Worm (Caenorhabditis elegans) whole organism, L3 larva: Measurements from ENCODE around the gene F43B10.1.

Experiments used
- ZK546.5 ChIP-seq: sonication (generic microtip); optimal IDR thresholded peaks from 2 replicates; lab custom pipeline; 2017; ENCODE audit warnings: missing biosample characterization, missing genetic modification characterization
- ama-1 ChIP-seq: fragments of 150-350 bp; optimal IDR thresholded peaks from 2 replicates; lab custom pipeline; 2018
- ceh-16 ChIP-seq: sonication (generic microtip); optimal IDR thresholded peaks from 2 replicates; lab custom pipeline; 2017; ENCODE audit warnings: missing biosample characterization, missing genetic modification characterization
- ceh-28 ChIP-seq: fragments of 150-350 bp; optimal IDR thresholded peaks from 2 replicates; lab custom pipeline; 2014; ENCODE audit warnings: missing biosample characterization, missing genetic modification reagents, missing genetic modification characterization
- ceh-82 ChIP-seq: fragments of 150-350 bp; optimal IDR thresholded peaks from 2 replicates; lab custom pipeline; 2014; ENCODE audit warnings: missing biosample characterization, missing genetic modification characterization
- daf-12 ChIP-seq: fragments of 150-350 bp; optimal IDR thresholded peaks from 2 replicates; lab custom pipeline; 2014; ENCODE audit warnings: missing biosample characterization, missing genetic modification reagents, missing genetic modification characterization
- egl-5 ChIP-seq: fragments of 150-350 bp; optimal IDR thresholded peaks from 2 replicates; lab custom pipeline; 2017; ENCODE audit warnings: missing biosample characterization, missing genetic modification reagents, missing genetic modification characterization, inconsistent platforms
- elt-1 ChIP-seq: fragments of 150-350 bp; optimal IDR thresholded peaks from 2 replicates; lab custom pipeline; 2014; ENCODE audit warnings: missing biosample characterization, missing genetic modification characterization
- elt-2 ChIP-seq: sonication (generic microtip); optimal IDR thresholded peaks from 2 replicates; lab custom pipeline; 2016; ENCODE audit warnings: missing genetic modification reagents, mild to moderate bottlenecking, missing genetic modification characterization, missing compliant biosample characterization
- eor-1 ChIP-seq, 2 experiments: fragments of 150-350 bp; optimal IDR thresholded peaks; 2 replicates each; lab custom pipeline; 2014 to 2018; ENCODE audit warnings: missing biosample characterization in 2 of 2, missing genetic modification characterization in 2 of 2
- fkh-2 ChIP-seq: fragments of 150-350 bp; optimal IDR thresholded peaks from 2 replicates; lab custom pipeline; 2014; ENCODE audit warnings: missing biosample characterization, missing genetic modification reagents, missing genetic modification characterization
- fos-1 ChIP-seq: fragments of 150-350 bp; optimal IDR thresholded peaks from 2 replicates; lab custom pipeline; 2014; ENCODE audit warnings: missing biosample characterization, missing genetic modification characterization
- jun-1 ChIP-seq: fragments of 150-350 bp; optimal IDR thresholded peaks from 2 replicates; lab custom pipeline; 2014; ENCODE audit warnings: missing biosample characterization, missing genetic modification reagents, missing genetic modification characterization
- lin-15B ChIP-seq: fragments of 150-350 bp; optimal IDR thresholded peaks from 2 replicates; lab custom pipeline; 2014; ENCODE audit warnings: missing biosample characterization, missing genetic modification characterization
- lsy-12 ChIP-seq: sonication (generic microtip); optimal IDR thresholded peaks from 2 replicates; lab custom pipeline; 2016; ENCODE audit warnings: mild to moderate bottlenecking, missing genetic modification characterization, missing compliant biosample characterization
- mml-1 ChIP-seq: fragments of 150-350 bp; sonication (generic microtip); optimal IDR thresholded peaks from 3 replicates; lab custom pipeline; 2014; ENCODE audit warnings: missing biosample characterization, missing genetic modification characterization
- nfya-1 ChIP-seq: sonication (generic microtip); optimal IDR thresholded peaks from 2 replicates; lab custom pipeline; 2017; ENCODE audit warnings: missing genetic modification characterization, mild to moderate bottlenecking, missing compliant biosample characterization, antibody characterized with exemption, moderate library complexity; ENCODE audit not compliant: insufficient read depth
- nhr-11 ChIP-seq: fragments of 150-350 bp; optimal IDR thresholded peaks from 2 replicates; lab custom pipeline; 2014; ENCODE audit warnings: missing biosample characterization, missing genetic modification characterization
- nhr-12 ChIP-seq: fragments of 150-350 bp; optimal IDR thresholded peaks from 2 replicates; lab custom pipeline; 2014; ENCODE audit warnings: missing biosample characterization, missing genetic modification characterization
- nhr-23 ChIP-seq: fragments of 150-350 bp; optimal IDR thresholded peaks from 2 replicates; lab custom pipeline; 2014; ENCODE audit warnings: missing biosample characterization, missing genetic modification reagents, missing genetic modification characterization
- nhr-237 ChIP-seq: fragments of 150-350 bp; optimal IDR thresholded peaks from 2 replicates; lab custom pipeline; 2014; ENCODE audit warnings: missing biosample characterization, missing genetic modification characterization
- nhr-25 ChIP-seq: sonication (generic microtip); optimal IDR thresholded peaks from 2 replicates; lab custom pipeline; 2017; ENCODE audit warnings: missing biosample characterization, missing genetic modification characterization
- nhr-43 ChIP-seq: sonication (generic microtip); optimal IDR thresholded peaks from 2 replicates; lab custom pipeline; 2016; ENCODE audit warnings: mild to moderate bottlenecking, missing genetic modification characterization, missing compliant biosample characterization; ENCODE audit not compliant: poor library complexity, severe bottlenecking
- nhr-67 ChIP-seq: fragments of 150-350 bp; optimal IDR thresholded peaks from 2 replicates; lab custom pipeline; 2014; ENCODE audit warnings: missing biosample characterization, missing genetic modification characterization
- pqm-1 ChIP-seq: fragments of 150-350 bp; optimal IDR thresholded peaks from 2 replicates; lab custom pipeline; 2017; ENCODE audit warnings: missing biosample characterization, missing genetic modification characterization, inconsistent platforms
- sea-2 ChIP-seq: fragments of 150-350 bp; sonication (generic microtip); optimal IDR thresholded peaks from 4 replicates; lab custom pipeline; 2014; ENCODE audit warnings: missing biosample characterization, missing genetic modification reagents, missing genetic modification characterization
- tbx-2 ChIP-seq: sonication (generic microtip); optimal IDR thresholded peaks from 2 replicates; lab custom pipeline; 2016; ENCODE audit warnings: mild to moderate bottlenecking, missing genetic modification characterization, missing compliant biosample characterization
- unc-39 ChIP-seq: sonication (generic microtip); optimal IDR thresholded peaks from 4 replicates; lab custom pipeline; 2017; ENCODE audit warnings: missing biosample characterization, missing genetic modification characterization
- unc-62 ChIP-seq: fragments of 150-350 bp; sonication (generic microtip); optimal IDR thresholded peaks from 4 replicates; lab custom pipeline; 2014; ENCODE audit warnings: missing biosample characterization, missing genetic modification reagents, missing genetic modification characterization
- zag-1 ChIP-seq: fragments of 150-350 bp; optimal IDR thresholded peaks from 2 replicates; lab custom pipeline; 2014; ENCODE audit warnings: missing biosample characterization, missing genetic modification characterization
- ztf-11 ChIP-seq: fragments of 150-350 bp; optimal IDR thresholded peaks from 2 replicates; lab custom pipeline; 2014; ENCODE audit warnings: missing biosample characterization, missing genetic modification characterization

The F43B10.1 gene

DNA sequence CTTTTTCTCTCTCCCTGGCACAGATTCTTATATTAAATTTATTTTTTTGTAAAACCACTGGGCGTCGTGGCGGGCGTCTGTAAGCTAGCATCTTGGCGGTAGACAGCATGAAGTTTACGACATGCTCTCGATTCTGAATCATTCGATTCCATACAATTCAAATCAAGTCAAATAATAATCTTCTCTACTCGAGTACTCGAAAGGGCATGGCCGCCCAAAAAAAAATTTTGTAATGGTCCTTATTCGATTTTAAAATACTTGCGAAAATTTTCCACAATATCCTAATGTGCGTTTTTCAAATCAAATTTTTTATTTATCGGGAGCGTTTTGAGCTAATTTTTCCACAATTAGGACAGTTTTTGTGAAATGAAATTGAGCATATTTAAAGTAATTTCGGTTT is 35.5 kb upstream of the F43B10.1 start:
- TF ChIP-seq eor-1 (tag; optimal IDR thresholded peaks at IDR 0.05; lab: Kevin White, UChicago) (no peak), tbx-2 (tag; lab: Kevin White, UChicago) (no peak), mml-1 (tag; lab: Kevin White, UChicago) (no peak), zag-1 (tag; lab: Kevin White, UChicago) (no peak), unc-62 (GFP tag; lab: Kevin White, UChicago) (no peak), ztf-11 (no peak), elt-1 (tag; lab: Kevin White, UChicago) (no peak)

DNA sequence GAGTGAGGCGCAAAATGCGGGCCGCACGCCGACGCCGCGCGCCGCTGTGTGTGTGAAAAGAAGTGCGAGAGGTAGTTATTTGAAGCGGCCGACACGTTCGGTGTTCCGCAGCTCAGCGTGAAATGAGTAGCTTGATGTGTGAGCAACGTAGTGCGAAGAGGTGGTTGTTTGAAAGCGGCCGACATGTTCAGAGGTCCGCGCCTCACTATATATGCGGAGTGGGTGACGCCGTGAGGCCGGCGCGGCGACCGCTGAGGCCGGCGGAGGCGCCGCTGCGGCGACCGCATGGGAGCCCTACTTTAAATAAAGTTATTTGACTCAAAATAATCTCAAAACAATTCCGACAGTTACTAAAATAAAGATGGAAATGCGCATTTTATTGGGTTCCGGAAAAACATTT is 34.2 kb upstream of the F43B10.1 start:
- no peak for TF ChIP-seq zag-1 (tag; lab: Kevin White, UChicago)
- TF ChIP-seq sea-2 (GFP tag; lab: Kevin White, UChicago) = no peak
- no peak for TF ChIP-seq jun-1

DNA sequence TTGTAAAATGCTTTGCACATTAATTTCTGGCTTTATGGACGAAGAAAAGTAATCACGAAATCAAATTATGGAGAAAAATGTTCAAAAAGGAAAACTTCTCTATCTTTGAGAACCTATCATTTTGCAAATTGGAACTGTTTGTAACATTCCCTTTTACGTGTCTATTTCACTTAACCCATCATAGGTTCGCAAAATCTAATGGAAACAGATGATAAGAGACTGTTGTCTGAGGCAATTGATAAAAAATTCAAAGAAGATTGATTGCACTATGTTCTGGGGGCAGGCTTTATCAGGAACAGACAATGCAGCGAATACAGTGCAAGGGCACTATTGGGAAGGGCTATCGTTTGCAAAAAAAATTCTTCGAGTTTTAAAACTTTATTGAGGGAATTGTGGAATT is 32.6 kb upstream of the F43B10.1 start:
- peak; percentile 15 for TF ChIP-seq nhr-43
- TF ChIP-seq sea-2 (GFP tag; lab: Kevin White, UChicago) = no peak
- TF ChIP-seq ceh-28 (tag; lab: Kevin White, UChicago) = peak; percentile 46
- TF ChIP-seq nhr-25 (tag; lab: Kevin White, UChicago) = no peak
- peak; percentile 23 for TF ChIP-seq elt-2

- no peak for TF ChIP-seq nhr-43
- TF ChIP-seq pqm-1 (tag; lab: Kevin White, UChicago) = no peak
- TF ChIP-seq lsy-12 (tag; lab: Kevin White, UChicago) = no peak
- TF ChIP-seq nhr-23 (tag; lab: Kevin White, UChicago) = no peak
- no peak for TF ChIP-seq daf-12
- no peak for TF ChIP-seq fos-1 (tag; lab: Kevin White, UChicago)
- no peak for TF ChIP-seq nhr-237 (tag; lab: Kevin White, UChicago)
- no peak for TF ChIP-seq egl-5
Measured at ce11 chrX:16691045-16691444, 28.4 kb upstream of the F43B10.1 start, which contains the start of gene F22H10.6. Gene F22H10.6 (minus strand): TSS chrX:16691336.

DNA sequence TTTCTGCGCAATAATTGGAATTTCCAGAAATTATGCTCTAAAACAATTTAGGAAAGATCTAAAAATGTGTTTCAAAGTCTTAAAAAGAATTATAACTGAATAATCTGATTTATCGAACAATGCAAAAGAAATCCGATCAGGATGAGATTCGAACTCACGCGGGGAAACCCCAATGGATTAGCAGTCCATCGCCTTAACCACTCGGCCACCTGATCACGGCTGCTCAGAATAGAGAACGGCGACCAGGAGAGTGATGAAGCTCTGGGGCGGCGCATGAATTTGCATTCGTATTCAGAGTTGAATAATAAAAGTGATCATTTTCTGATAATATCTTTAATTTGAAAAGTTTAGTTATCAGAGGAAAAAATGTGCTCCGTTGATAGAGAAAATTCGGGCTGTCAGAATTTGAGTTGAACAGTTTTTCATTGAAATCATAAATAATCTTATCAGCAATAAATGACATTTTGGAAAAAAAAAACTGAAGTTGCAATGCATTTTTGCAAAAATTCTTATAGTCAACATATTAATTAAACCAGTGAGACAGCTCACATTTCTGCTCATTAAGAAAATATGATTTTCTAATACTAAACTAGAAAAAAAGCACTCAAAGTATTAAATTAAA is 27.3 kb upstream of the F43B10.1 start:
- no peak for TF ChIP-seq ZK546.5 (tag; lab: Kevin White, UChicago)
- peak; percentile 16 for TF ChIP-seq elt-2

DNA sequence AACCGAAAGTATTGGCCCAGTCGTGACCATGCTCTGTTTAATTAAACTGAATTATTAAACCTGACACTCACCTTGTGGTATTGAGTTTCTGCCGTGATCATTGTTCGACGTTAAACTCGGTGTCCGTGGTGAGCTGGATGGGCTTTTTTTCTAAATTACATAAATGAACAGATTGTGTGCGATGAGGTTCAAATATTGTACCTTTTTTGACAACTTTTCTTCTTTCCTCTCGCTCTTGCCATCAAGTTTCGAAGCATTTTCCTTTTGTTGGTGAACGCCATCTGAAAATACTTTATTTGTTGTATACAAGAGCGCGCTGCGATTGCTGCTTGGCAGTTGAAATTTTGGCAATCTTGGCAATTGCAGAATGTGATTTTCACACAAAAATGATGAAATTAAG is 25.3 kb upstream of the F43B10.1 start, which contains the start of gene F22H10.11:
F22H10.11 (minus strand) TSS at position 101 of the 400 bp plus-strand sequence.
- TF ChIP-seq ceh-82 (tag; lab: Kevin White, UChicago) = no peak
- TF ChIP-seq nhr-12 (tag; lab: Kevin White, UChicago) = no peak
- TF ChIP-seq nfya-1 (tag; lab: Kevin White, UChicago) = no peak
- TF ChIP-seq nhr-237 (tag; lab: Kevin White, UChicago) = no peak
- no peak for TF ChIP-seq nhr-67 (tag; lab: Kevin White, UChicago)
- TF ChIP-seq nhr-43 = no peak
- TF ChIP-seq fkh-2 (tag; lab: Kevin White, UChicago) = no peak
- no peak for TF ChIP-seq nhr-11
- TF ChIP-seq ceh-16 (tag; lab: Kevin White, UChicago) = no peak
- TF ChIP-seq unc-39 (tag; lab: Kevin White, UChicago) = no peak
- TF ChIP-seq zag-1 (tag; lab: Kevin White, UChicago) = no peak
- TF ChIP-seq ztf-11 = no peak
- no peak for TF ChIP-seq lin-15B (tag; lab: Kevin White, UChicago)
- TF ChIP-seq fos-1 (tag; lab: Kevin White, UChicago) = no peak
- TF ChIP-seq mml-1 (tag; lab: Kevin White, UChicago) = no peak
- TF ChIP-seq ama-1 (lab: Kevin White, UChicago) = no peak
